Worm (Caenorhabditis elegans) whole organism, young adult: ENCODE results near the gene pho-6.

ENCODE experiments used
- B0035.1 ChIP-seq: sonication (generic microtip); optimal IDR thresholded peaks from 2 replicates; lab custom pipeline; 2016; ENCODE audit warnings: missing genetic modification characterization, mild to moderate bottlenecking, missing compliant biosample characterization, missing genotype, missing genetic modification reagents
- B0336.3 ChIP-seq: fragments of 200-800 bp; sonication (Bioruptor generic); IDR thresholded peaks from 2 replicates; pipeline ENCODE4 v1.3.6; 2022; ENCODE audit warnings: missing genetic modification characterization, missing compliant biosample characterization
- D2030.7 ChIP-seq: fragments of 200-800 bp; sonication (Bioruptor generic); IDR thresholded peaks from 2 replicates; pipeline ENCODE4 v1.3.6; 2022; ENCODE audit warnings: missing genetic modification reagents, missing genetic modification characterization, missing compliant biosample characterization
- F33H1.4 ChIP-seq: fragments of 200-800 bp; sonication (Bioruptor generic); IDR thresholded peaks from 2 replicates; pipeline ENCODE4 v1.3.6; 2022; ENCODE audit warnings: missing genetic modification reagents, missing genetic modification characterization, missing compliant biosample characterization
- F49E8.2 ChIP-seq: sonication (generic microtip); optimal IDR thresholded peaks from 3 replicates; lab custom pipeline; 2017; ENCODE audit warnings: missing genetic modification characterization, mild to moderate bottlenecking, missing compliant biosample characterization, antibody characterized with exemption, moderate library complexity; ENCODE audit not compliant: insufficient read depth
- F52B5.7 ChIP-seq: sonication (generic microtip); optimal IDR thresholded peaks from 2 replicates; lab custom pipeline; 2016; ENCODE audit warnings: mild to moderate bottlenecking, missing genetic modification characterization, missing compliant biosample characterization
- F57C9.4 ChIP-seq: sonication (generic microtip); optimal IDR thresholded peaks from 2 replicates; lab custom pipeline; 2017; ENCODE audit warnings: mild to moderate bottlenecking, missing genetic modification characterization, missing compliant biosample characterization
- K12H6.12 ChIP-seq: fragments of 200-800 bp; sonication (Bioruptor generic); optimal IDR thresholded peaks from 2 replicates; lab custom pipeline; 2018; ENCODE audit warnings: mild to moderate bottlenecking, missing genetic modification characterization, missing compliant biosample characterization
- Y53F4B.3 ChIP-seq: fragments of 200-800 bp; sonication (Bioruptor generic); IDR thresholded peaks from 2 replicates; pipeline ENCODE4 v1.3.6; 2022; ENCODE audit warnings: missing genetic modification reagents, missing genetic modification characterization, missing compliant biosample characterization
- Y53G8AR.9 ChIP-seq: fragments of 200-800 bp; sonication (Bioruptor generic); conservative IDR thresholded peaks from 2 replicates; pipeline ENCODE4 v1.3.6; 2022; ENCODE audit warnings: missing genetic modification reagents, missing genetic modification characterization, missing compliant biosample characterization
- attf-3 ChIP-seq: fragments of 200-800 bp; sonication (Bioruptor generic); conservative IDR thresholded peaks from 2 replicates; pipeline ENCODE4 v1.3.6; 2022; ENCODE audit warnings: missing genetic modification reagents, missing genetic modification characterization, missing compliant biosample characterization
- bed-1 ChIP-seq: fragments of 200-800 bp; sonication (Bioruptor generic); IDR thresholded peaks from 2 replicates; pipeline ENCODE4 v1.3.6; 2022; ENCODE audit warnings: missing genetic modification reagents, missing genetic modification characterization, missing compliant biosample characterization
- bed-2 ChIP-seq: fragments of 200-800 bp; sonication (Bioruptor generic); IDR thresholded peaks from 2 replicates; pipeline ENCODE4 v1.3.6; 2022; ENCODE audit warnings: missing genetic modification reagents, missing genetic modification characterization, missing compliant biosample characterization
- cebp-2 ChIP-seq: fragments of 200-800 bp; sonication (Bioruptor generic); IDR thresholded peaks from 2 replicates; pipeline ENCODE4 v1.3.6; 2022; ENCODE audit warnings: missing genetic modification characterization, missing compliant biosample characterization
- die-1 ChIP-seq: sonication (generic microtip); optimal IDR thresholded peaks from 2 replicates; lab custom pipeline; 2016; ENCODE audit warnings: missing genotype, mild to moderate bottlenecking, missing genetic modification characterization, missing compliant biosample characterization
- dpff-1 ChIP-seq: sonication (generic microtip); optimal IDR thresholded peaks from 2 replicates; lab custom pipeline; 2017; ENCODE audit warnings: mild to moderate bottlenecking, missing genetic modification characterization, missing compliant biosample characterization
- dpl-1 ChIP-seq: fragments of 150-350 bp; optimal IDR thresholded peaks from 2 replicates; lab custom pipeline; 2014; ENCODE audit warnings: missing biosample characterization, missing genetic modification reagents, missing genetic modification characterization
- efl-1 ChIP-seq: fragments of 150-350 bp; optimal IDR thresholded peaks from 2 replicates; lab custom pipeline; 2014; ENCODE audit warnings: missing biosample characterization, missing genetic modification reagents, missing genetic modification characterization
- ekl-4 ChIP-seq: fragments of 200-800 bp; sonication (Bioruptor generic); IDR thresholded peaks from 2 replicates; pipeline ENCODE4 v1.3.6; 2022; ENCODE audit warnings: missing genetic modification reagents, missing genetic modification characterization, missing compliant biosample characterization
- hlh-12 ChIP-seq: sonication (generic microtip); optimal IDR thresholded peaks from 2 replicates; lab custom pipeline; 2016; ENCODE audit warnings: missing genetic modification characterization, missing compliant biosample characterization
- hmg-1.2 ChIP-seq: fragments of 200-800 bp; sonication (Bioruptor generic); IDR thresholded peaks from 2 replicates; pipeline ENCODE4 v1.3.6; 2022; ENCODE audit warnings: missing genetic modification reagents, missing genetic modification characterization, missing compliant biosample characterization
- hrde-1 ChIP-seq: sonication (generic microtip); optimal IDR thresholded peaks from 2 replicates; lab custom pipeline; 2016; ENCODE audit warnings: missing genetic modification characterization, mild to moderate bottlenecking, missing compliant biosample characterization, moderate library complexity, missing genotype, missing genetic modification reagents, borderline replicate concordance
- lag-1 ChIP-seq: fragments of 200-800 bp; sonication (Bioruptor generic); IDR thresholded peaks from 2 replicates; pipeline ENCODE4 v1.3.6; 2022; ENCODE audit warnings: missing genetic modification reagents, missing genetic modification characterization, missing compliant biosample characterization
- lin-35 ChIP-seq, 3 experiments: fragments of 150-350 bp in 2 of 3; sonication (generic microtip) in 1 of 3; optimal IDR thresholded peaks; 2 replicates each; lab custom pipeline; 2014 to 2018; ENCODE audit warnings: missing biosample characterization in 3 of 3, missing genetic modification characterization in 3 of 3, missing genetic modification reagents in 3 of 3
- lin-40 ChIP-seq: sonication (generic microtip); optimal IDR thresholded peaks from 2 replicates; lab custom pipeline; 2016; ENCODE audit warnings: missing genetic modification characterization, mild to moderate bottlenecking, missing compliant biosample characterization, missing genotype, missing genetic modification reagents
- lin-54 ChIP-seq: fragments of 200-800 bp; sonication (Bioruptor generic); optimal IDR thresholded peaks from 2 replicates; lab custom pipeline; 2018; ENCODE audit warnings: mild to moderate bottlenecking, missing genetic modification characterization, missing compliant biosample characterization
- lsl-1 ChIP-seq: fragments of 200-800 bp; sonication (Bioruptor generic); optimal IDR thresholded peaks from 2 replicates; lab custom pipeline; 2018; ENCODE audit warnings: mild to moderate bottlenecking, missing genetic modification characterization, moderate library complexity, missing compliant biosample characterization
- madf-6 ChIP-seq: fragments of 200-800 bp; sonication (Bioruptor generic); IDR thresholded peaks from 2 replicates; pipeline ENCODE4 v1.3.6; 2022; ENCODE audit warnings: missing genetic modification reagents, missing genetic modification characterization, missing compliant biosample characterization
- madf-8 ChIP-seq: fragments of 200-800 bp; sonication (Bioruptor generic); conservative IDR thresholded peaks from 2 replicates; pipeline ENCODE4 v1.3.6; 2022; ENCODE audit warnings: missing genetic modification reagents, missing genetic modification characterization, missing compliant biosample characterization
- mes-4 ChIP-seq: sonication (generic microtip); optimal IDR thresholded peaks from 2 replicates; lab custom pipeline; 2016; ENCODE audit warnings: missing genotype, missing genetic modification characterization, missing compliant biosample characterization
- nhr-179 ChIP-seq: sonication (generic microtip); optimal IDR thresholded peaks from 2 replicates; lab custom pipeline; 2016; ENCODE audit warnings: mild to moderate bottlenecking, missing genetic modification characterization, missing compliant biosample characterization
- nhr-80 ChIP-seq: sonication (generic microtip); optimal IDR thresholded peaks from 2 replicates; lab custom pipeline; 2016; ENCODE audit warnings: missing genetic modification characterization, missing compliant biosample characterization
- snpc-1.3 ChIP-seq: sonication (generic microtip); optimal IDR thresholded peaks from 2 replicates; lab custom pipeline; 2017; ENCODE audit warnings: missing genetic modification characterization, mild to moderate bottlenecking, missing compliant biosample characterization, antibody characterized with exemption, moderate library complexity, missing genotype, missing genetic modification reagents; ENCODE audit not compliant: insufficient read depth
- snpc-4 ChIP-seq, 5 experiments: fragments of 150-350 bp in 1 of 5; sonication (generic microtip) in 4 of 5; optimal IDR thresholded peaks; 2 replicates each; lab custom pipeline; 2014 to 2018; ENCODE audit warnings: missing genetic modification characterization in 5 of 5, missing biosample characterization in 3 of 5, antibody characterized with exemption in 2 of 5, mild to moderate bottlenecking in 2 of 5, missing compliant biosample characterization in 2 of 5, missing genotype in 2 of 5, moderate library complexity in 2 of 5, missing genetic modification reagents in 1 of 5
- tlf-1 ChIP-seq: fragments of 200-800 bp; sonication (Bioruptor generic); optimal IDR thresholded peaks from 2 replicates; lab custom pipeline; 2018; ENCODE audit warnings: mild to moderate bottlenecking, missing genetic modification characterization, missing compliant biosample characterization
- xnd-1 ChIP-seq: sonication (generic microtip); optimal IDR thresholded peaks from 2 replicates; lab custom pipeline; 2016; ENCODE audit warnings: missing genotype, missing genetic modification reagents, missing genetic modification characterization, missing compliant biosample characterization
- zim-3 ChIP-seq: sonication (generic microtip); optimal IDR thresholded peaks from 2 replicates; lab custom pipeline; 2017; ENCODE audit warnings: mild to moderate bottlenecking, missing genetic modification characterization, moderate library complexity, missing compliant biosample characterization
- ztf-18 ChIP-seq: sonication (generic microtip); optimal IDR thresholded peaks from 2 replicates; lab custom pipeline; 2016; ENCODE audit warnings: missing genotype, mild to moderate bottlenecking, missing genetic modification characterization, missing compliant biosample characterization
- ztf-28 ChIP-seq: fragments of 200-800 bp; sonication (Bioruptor generic); IDR thresholded peaks from 2 replicates; pipeline ENCODE4 v1.3.6; 2022; ENCODE audit warnings: missing genetic modification reagents, missing genetic modification characterization, missing compliant biosample characterization

Gene pho-6

ce11 chrV:8359113-8359564 is 35.1 kb downstream of the pho-6 start, which contains the start of gene mpdu-1 (continued):
- TF ChIP-seq bed-2 (no peak), hlh-12 (tag; lab: Kevin White, UChicago) (no peak), Y53G8AR.9 (GFP tag; lab: Robert Waterston, UW) (no peak), snpc-4 (GFP tag; optimal IDR thresholded peaks at IDR 0.05; lab: Kevin White, UChicago) (peak; percentile 28), snpc-4 (tag; optimal IDR thresholded peaks at IDR 0.05; lab: Kevin White, UChicago) (peak in 2 of 4 experiments; percentile 72 to 82), nhr-80 (tag; lab: Kevin White, UChicago) (peak; percentile 67), ztf-28 (GFP tag; lab: Robert Waterston, UW) (no peak)
- TF ChIP-seq, all 124 proteins: peak for 14

ce11 chrV:8358702-8359101 is 35.6 kb downstream of the pho-6 start:
- TF ChIP-seq lag-1 (GFP tag; lab: Robert Waterston, UW) (no peak), mes-4 (tag; lab: Kevin White, UChicago) (no peak), cebp-2 (GFP tag; lab: Robert Waterston, UW) (no peak), F33H1.4 (GFP tag; lab: Robert Waterston, UW) (no peak)

DNA sequence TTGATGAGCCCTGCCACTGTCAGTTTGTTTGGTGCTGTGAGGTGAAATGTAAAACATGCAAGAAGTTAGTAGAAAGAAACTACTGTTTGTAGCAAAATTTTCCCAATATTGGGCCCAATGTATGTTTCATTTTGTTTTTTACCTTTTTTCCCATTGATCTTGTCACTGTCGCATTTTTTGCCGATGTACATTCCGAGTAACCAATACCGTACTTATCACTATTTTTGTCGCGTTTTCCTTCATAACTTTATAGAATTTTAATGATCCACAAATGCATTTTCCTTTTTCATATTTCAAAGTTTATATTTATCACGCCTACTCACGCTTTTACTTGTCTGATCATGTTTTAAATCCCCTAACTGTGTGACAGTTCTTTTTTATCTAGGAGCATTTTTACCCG is 36.5 kb downstream of the pho-6 start:
- TF ChIP-seq tlf-1 (GFP tag; lab: Kevin White, UChicago) (no peak), lin-54 (peak; percentile 14), B0336.3 (no peak), ztf-18 (tag; lab: Kevin White, UChicago) (peak; percentile 25), F57C9.4 (tag; lab: Kevin White, UChicago) (no peak), snpc-4 (GFP tag; optimal IDR thresholded peaks at IDR 0.05; lab: Kevin White, UChicago) (no peak), snpc-4 (tag; optimal IDR thresholded peaks at IDR 0.05; lab: Kevin White, UChicago) (peak in 1 of 4 experiments; percentile 35), lin-35 (GFP tag; optimal IDR thresholded peaks at IDR 0.05; lab: Kevin White, UChicago) (no peak), ekl-4 (GFP tag; lab: Robert Waterston, UW) (no peak), madf-6 (GFP tag; lab: Robert Waterston, UW) (peak; percentile 19; the same call in 1 of the 2 replicates), hrde-1 (tag; lab: Kevin White, UChicago) (peak; percentile 39)

ce11 chrV:8355435-8356212 is 38.6 kb downstream of the pho-6 start, which contains the start of gene mom-2:
Gene mom-2, plus strand, starts transcription at chrV:8355988.
- TF ChIP-seq snpc-1.3 (tag; lab: Kevin White, UChicago) = peak; percentile 4
- peak; percentile 75 for TF ChIP-seq efl-1 (GFP tag; lab: Kevin White, UChicago)
- peak; percentile 86 for TF ChIP-seq F33H1.4 (GFP tag; lab: Robert Waterston, UW)
- no peak for TF ChIP-seq dpff-1 (tag; lab: Kevin White, UChicago)
- no peak for TF ChIP-seq dpl-1 (GFP tag; lab: Kevin White, UChicago)
- TF ChIP-seq lsl-1 (GFP tag; lab: Kevin White, UChicago) = peak; percentile 93
- TF ChIP-seq ztf-18 (tag; lab: Kevin White, UChicago) = peak; percentile 38
- TF ChIP-seq D2030.7 (GFP tag; lab: Robert Waterston, UW) = peak; percentile 29; the same call in 1 of the 2 replicates
- no peak for TF ChIP-seq Y53F4B.3 (GFP tag; lab: Robert Waterston, UW)
- TF ChIP-seq madf-8 = peak; percentile 32
- TF ChIP-seq madf-6 (GFP tag; lab: Robert Waterston, UW) = peak; percentile 79
- TF ChIP-seq xnd-1 = peak; percentile 81

- TF ChIP-seq bed-1 (GFP tag; lab: Robert Waterston, UW) (no peak), die-1 (tag; lab: Kevin White, UChicago) (no peak), B0035.1 (no peak), lin-40 (tag; lab: Kevin White, UChicago) (no peak), F49E8.2 (tag; lab: Kevin White, UChicago) (no peak), F33H1.4 (GFP tag; lab: Robert Waterston, UW) (no peak), hmg-1.2 (no peak), ekl-4 (GFP tag; lab: Robert Waterston, UW) (no peak), zim-3 (tag; lab: Kevin White, UChicago) (no peak), attf-3 (GFP tag; lab: Robert Waterston, UW) (no peak), F52B5.7 (no peak), nhr-179 (no peak), K12H6.12 (tag; lab: Kevin White, UChicago) (no peak)
These were observed 42.9 kb downstream of the pho-6 start, which contains the start of gene srsx-22 for ce11 chrV:8351371-8351770. Gene srsx-22, plus strand, starts transcription at chrV:8351671.
